Worm (Caenorhabditis elegans) whole organism, L1 larva: ENCODE results near the gene VW02B12L.2.

Experiments used
- dpl-1 ChIP-seq, 3 experiments: fragments of 150-350 bp in 2 of 3; sonication (generic microtip) in 1 of 3; optimal IDR thresholded peaks; 2 replicates each; lab custom pipeline; 2014 to 2017; ENCODE audit warnings: missing biosample characterization in 3 of 3, missing genetic modification characterization in 3 of 3, missing genetic modification reagents in 3 of 3
- ets-5 ChIP-seq: fragments of 200-800 bp; sonication (Bioruptor generic); IDR thresholded peaks from 2 replicates; pipeline ENCODE4 v1.3.6; 2022; ENCODE audit warnings: missing genetic modification characterization, missing compliant biosample characterization
- nhr-28 ChIP-seq: fragments of 150-350 bp; optimal IDR thresholded peaks from 2 replicates; lab custom pipeline; 2014; ENCODE audit warnings: missing biosample characterization, missing genetic modification characterization
- unc-62 ChIP-seq: fragments of 150-350 bp; optimal IDR thresholded peaks from 2 replicates; lab custom pipeline; 2014; ENCODE audit warnings: missing biosample characterization, missing genetic modification reagents, missing genetic modification characterization

- TF ChIP-seq unc-62 (GFP tag; lab: Kevin White, UChicago) (no peak), nhr-28 (tag; lab: Kevin White, UChicago) (no peak), dpl-1 (GFP tag; optimal IDR thresholded peaks at IDR 0.05; lab: Kevin White, UChicago) (no peak), ets-5 (GFP tag; lab: Robert Waterston, UW) (no peak)
Observed at ce11 chrII:11459883-11460282, 19.8 kb upstream of the VW02B12L.2 start.
